Worm (Caenorhabditis elegans): ENCODE results near the gene C31H2.3.

DNA sequence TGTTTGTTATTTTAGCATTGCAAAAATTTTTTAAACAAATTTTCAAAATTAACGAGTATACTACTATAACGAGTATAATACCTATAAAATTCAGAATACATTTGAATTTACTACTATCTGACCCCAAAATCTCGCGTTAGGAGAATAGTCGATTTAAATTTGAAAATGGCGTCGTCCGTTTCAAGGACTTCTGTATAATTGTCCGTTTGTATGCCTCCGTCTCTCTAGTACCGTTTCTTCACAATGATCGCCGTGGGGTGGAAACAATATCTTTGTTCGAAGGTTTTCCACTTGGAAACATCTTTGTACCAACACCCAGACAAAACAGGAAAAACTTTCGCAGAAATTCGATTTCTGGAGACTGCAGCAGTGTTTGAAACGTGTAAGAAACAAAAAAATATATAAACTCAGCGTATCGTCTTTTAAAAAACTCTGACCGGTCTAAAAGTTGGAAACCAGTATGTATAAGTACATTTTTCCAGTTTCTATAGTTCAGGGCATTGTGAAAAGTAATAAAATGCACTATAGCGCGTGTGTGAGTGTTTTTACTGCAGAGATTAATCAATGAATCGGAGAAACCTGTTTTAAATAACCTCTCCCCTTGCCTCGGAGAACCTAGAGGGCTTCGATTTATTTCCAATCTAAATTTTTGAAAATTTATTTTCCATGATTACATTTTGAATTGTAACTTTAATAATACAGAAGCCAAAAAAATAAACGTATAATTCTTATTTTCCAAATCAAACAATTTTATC, 16.3 kb downstream of the C31H2.3 start:
- TF ChIP-seq ceh-82 (tag; optimal IDR thresholded peaks at IDR 0.05) (no peak), mep-1 (tag; optimal IDR thresholded peaks at IDR 0.05) (peak; percentile 54), ces-1 (GFP tag; optimal IDR thresholded peaks at IDR 0.05) (no peak), ceh-90 (tag; optimal IDR thresholded peaks at IDR 0.05) (no peak)
